Worm (Caenorhabditis elegans) whole organism, L2 larva: ENCODE measurements around the gene eif-2D.
A peak's percentile ranks its signal among the peaks of the same experiment; 100 is the strongest.

ENCODE experiments used
- C34F6.9 ChIP-seq: fragments of 150-350 bp; optimal IDR thresholded peaks from 2 replicates; lab custom pipeline; 2014; ENCODE audit warnings: missing biosample characterization, missing genetic modification characterization
- R02D3.7 ChIP-seq: fragments of 150-350 bp; optimal IDR thresholded peaks from 2 replicates; lab custom pipeline; 2014; ENCODE audit warnings: missing biosample characterization, missing genetic modification characterization
- Y55F3AM.14 ChIP-seq: fragments of 200-800 bp; sonication (Bioruptor generic); optimal IDR thresholded peaks from 2 replicates; lab custom pipeline; 2018; ENCODE audit warnings: mild to moderate bottlenecking, missing genetic modification characterization, missing compliant biosample characterization
- aly-2 ChIP-seq: fragments of 150-350 bp; optimal IDR thresholded peaks from 2 replicates; lab custom pipeline; 2014; ENCODE audit warnings: missing biosample characterization, missing genetic modification characterization
- ama-1 ChIP-seq: fragments of 150-350 bp; optimal IDR thresholded peaks from 2 replicates; lab custom pipeline; 2018; ENCODE audit warnings: inconsistent platforms
- blmp-1 ChIP-seq: sonication (generic microtip); optimal IDR thresholded peaks from 2 replicates; lab custom pipeline; 2017; ENCODE audit warnings: missing genetic modification characterization, mild to moderate bottlenecking, missing compliant biosample characterization, antibody characterized with exemption, moderate library complexity; ENCODE audit not compliant: insufficient read depth
- ceh-16 ChIP-seq: fragments of 150-350 bp; optimal IDR thresholded peaks from 2 replicates; lab custom pipeline; 2014; ENCODE audit warnings: missing biosample characterization, missing genetic modification characterization
- ceh-82 ChIP-seq: fragments of 150-350 bp; optimal IDR thresholded peaks from 2 replicates; lab custom pipeline; 2014; ENCODE audit warnings: missing biosample characterization, missing genetic modification characterization
- crh-2 ChIP-seq: sonication (generic microtip); optimal IDR thresholded peaks from 2 replicates; lab custom pipeline; 2017; ENCODE audit warnings: missing biosample characterization, missing genetic modification characterization
- dmd-4 ChIP-seq: sonication (generic microtip); optimal IDR thresholded peaks from 2 replicates; lab custom pipeline; 2017; ENCODE audit warnings: missing biosample characterization, missing genetic modification characterization
- egl-27 ChIP-seq: sonication (generic microtip); optimal IDR thresholded peaks from 3 replicates; lab custom pipeline; 2017; ENCODE audit warnings: missing biosample characterization, missing genetic modification reagents, missing genetic modification characterization
- elt-1 ChIP-seq: fragments of 150-350 bp; optimal IDR thresholded peaks from 2 replicates; lab custom pipeline; 2014; ENCODE audit warnings: missing biosample characterization, missing genetic modification characterization
- fos-1 ChIP-seq: fragments of 150-350 bp; optimal IDR thresholded peaks from 2 replicates; lab custom pipeline; 2014; ENCODE audit warnings: missing biosample characterization, missing genetic modification characterization
- gmeb-1 ChIP-seq: fragments of 150-350 bp; optimal IDR thresholded peaks from 2 replicates; lab custom pipeline; 2014; ENCODE audit warnings: missing biosample characterization, missing genetic modification characterization
- lin-11 ChIP-seq: fragments of 150-350 bp; sonication (generic microtip); optimal IDR thresholded peaks from 2 replicates; lab custom pipeline; 2014; ENCODE audit warnings: missing biosample characterization, missing genetic modification characterization, inconsistent platforms, mixed read lengths
- lin-13 ChIP-seq: fragments of 150-350 bp; optimal IDR thresholded peaks from 2 replicates; lab custom pipeline; 2014; ENCODE audit warnings: missing biosample characterization, missing genetic modification reagents, missing genetic modification characterization
- lin-39 ChIP-seq: fragments of 150-350 bp; optimal IDR thresholded peaks from 2 replicates; lab custom pipeline; 2014; ENCODE audit warnings: missing biosample characterization, missing genetic modification reagents, missing genetic modification characterization
- lsy-2 ChIP-seq, 2 experiments: fragments of 150-350 bp in 1 of 2; sonication (generic microtip) in 1 of 2; optimal IDR thresholded peaks; 2 replicates each; lab custom pipeline; 2014 to 2017; ENCODE audit warnings: missing biosample characterization in 2 of 2, missing genetic modification characterization in 2 of 2
- mab-5 ChIP-seq: fragments of 150-350 bp; optimal IDR thresholded peaks from 2 replicates; lab custom pipeline; 2014; ENCODE audit warnings: missing biosample characterization, missing genetic modification characterization
- mbf-1 ChIP-seq: sonication (generic microtip); optimal IDR thresholded peaks from 2 replicates; lab custom pipeline; 2017; ENCODE audit warnings: missing biosample characterization, missing genetic modification characterization
- mdl-1 ChIP-seq, 2 experiments: fragments of 150-350 bp in 1 of 2; sonication (generic microtip) in 1 of 2; optimal IDR thresholded peaks; 2 replicates each; lab custom pipeline; 2017; ENCODE audit warnings: missing biosample characterization in 2 of 2, missing genetic modification characterization in 2 of 2
- nhr-11 ChIP-seq: fragments of 150-350 bp; optimal IDR thresholded peaks from 2 replicates; lab custom pipeline; 2014; ENCODE audit warnings: missing biosample characterization, missing genetic modification characterization
- nhr-12 ChIP-seq: fragments of 150-350 bp; optimal IDR thresholded peaks from 2 replicates; lab custom pipeline; 2014; ENCODE audit warnings: missing biosample characterization, missing genetic modification characterization
- nhr-129 ChIP-seq: fragments of 150-350 bp; optimal IDR thresholded peaks from 2 replicates; lab custom pipeline; 2014; ENCODE audit warnings: missing biosample characterization, missing genetic modification characterization
- nhr-21 ChIP-seq: fragments of 150-350 bp; optimal IDR thresholded peaks from 2 replicates; lab custom pipeline; 2014; ENCODE audit warnings: missing biosample characterization, missing genetic modification characterization
- nhr-23 ChIP-seq: fragments of 150-350 bp; optimal IDR thresholded peaks from 2 replicates; lab custom pipeline; 2014; ENCODE audit warnings: missing biosample characterization, missing genetic modification reagents, missing genetic modification characterization
- nhr-25 ChIP-seq: fragments of 150-350 bp; sonication (generic microtip); optimal IDR thresholded peaks from 3 replicates; lab custom pipeline; 2014; ENCODE audit warnings: missing biosample characterization, missing genetic modification characterization
- nhr-77 ChIP-seq: fragments of 150-350 bp; optimal IDR thresholded peaks from 2 replicates; lab custom pipeline; 2014; ENCODE audit warnings: missing biosample characterization, missing genetic modification characterization
- peb-1 ChIP-seq: fragments of 150-350 bp; optimal IDR thresholded peaks from 2 replicates; lab custom pipeline; 2014; ENCODE audit warnings: missing biosample characterization, missing genetic modification characterization
- sem-4 ChIP-seq: fragments of 150-350 bp; optimal IDR thresholded peaks from 2 replicates; lab custom pipeline; 2014; ENCODE audit warnings: missing biosample characterization, missing genetic modification reagents, missing genetic modification characterization
- skn-1 ChIP-seq: sonication (generic microtip); optimal IDR thresholded peaks from 2 replicates; lab custom pipeline; 2017; ENCODE audit warnings: missing biosample characterization, missing genetic modification characterization
- sma-3 ChIP-seq: sonication (generic microtip); optimal IDR thresholded peaks from 2 replicates; lab custom pipeline; 2016; ENCODE audit warnings: missing genetic modification reagents, missing genetic modification characterization, missing compliant biosample characterization
- sma-9 ChIP-seq, 2 experiments: fragments of 150-350 bp in 1 of 2; sonication (generic microtip) in 1 of 2; optimal IDR thresholded peaks; 2 replicates each; lab custom pipeline; 2014 to 2016; ENCODE audit warnings: missing genetic modification characterization in 2 of 2, mild to moderate bottlenecking in 1 of 2, missing biosample characterization in 1 of 2, missing compliant biosample characterization in 1 of 2, missing genetic modification reagents in 1 of 2, moderate library complexity in 1 of 2
- snpc-4 ChIP-seq: fragments of 150-350 bp; optimal IDR thresholded peaks from 2 replicates; lab custom pipeline; 2014; ENCODE audit warnings: missing biosample characterization, missing genetic modification characterization
- unc-39 ChIP-seq: fragments of 150-350 bp; optimal IDR thresholded peaks from 2 replicates; lab custom pipeline; 2014; ENCODE audit warnings: missing biosample characterization, missing genetic modification characterization
- unc-55 ChIP-seq: fragments of 150-350 bp; sonication (generic microtip); optimal IDR thresholded peaks from 3 replicates; lab custom pipeline; 2014; ENCODE audit warnings: missing biosample characterization, missing genetic modification reagents, missing genetic modification characterization
- unc-62 ChIP-seq: fragments of 150-350 bp; optimal IDR thresholded peaks from 2 replicates; lab custom pipeline; 2014; ENCODE audit warnings: missing biosample characterization, missing genetic modification reagents, missing genetic modification characterization

The eif-2D gene

ce11 chrII:5702611-5703192 lies 11.2 kb downstream of the eif-2D start:
- TF ChIP-seq nhr-25 (tag; lab: Kevin White, UChicago) (peak; percentile 39), snpc-4 (tag; lab: Kevin White, UChicago) (no peak)

ce11 chrII:5704479-5704878 lies 13.0 kb downstream of the eif-2D start:
- TF ChIP-seq sem-4 (tag; lab: Kevin White, UChicago) (peak; percentile 34), skn-1 (no peak)

ce11 chrII:5707532-5707931 lies 16.0 kb downstream of the eif-2D start, which contains the start of gene osta-2:
Gene osta-2, plus strand, starts transcription at chrII:5707691.
- TF ChIP-seq sma-3 (GFP tag; lab: Kevin White, UChicago) = no peak
- no peak for TF ChIP-seq Y55F3AM.14 (GFP tag; lab: Kevin White, UChicago)
- no peak for TF ChIP-seq mab-5 (tag; lab: Kevin White, UChicago)
- TF ChIP-seq aly-2 (tag; lab: Kevin White, UChicago) = no peak
- TF ChIP-seq mbf-1 = no peak
- TF ChIP-seq ceh-82 = no peak
- TF ChIP-seq nhr-21 (tag; lab: Kevin White, UChicago) = no peak
- TF ChIP-seq ceh-16 (tag; lab: Kevin White, UChicago) = no peak
- TF ChIP-seq nhr-77 (tag; lab: Kevin White, UChicago) = no peak
- TF ChIP-seq mdl-1 (tag; optimal IDR thresholded peaks at IDR 0.05; lab: Kevin White, UChicago) = no peak
- no peak for TF ChIP-seq skn-1
- TF ChIP-seq nhr-11 = no peak
- no peak for TF ChIP-seq C34F6.9 (tag; lab: Kevin White, UChicago)

ce11 chrII:5708154-5708553 lies 16.6 kb downstream of the eif-2D start:
- no peak for TF ChIP-seq lin-13 (GFP tag; lab: Kevin White, UChicago)
- TF ChIP-seq egl-27 (tag; lab: Kevin White, UChicago) = no peak
- TF ChIP-seq ama-1 (lab: Kevin White, UChicago) = no peak
- TF ChIP-seq lin-39 (tag; lab: Kevin White, UChicago) = no peak
- TF ChIP-seq peb-1 (tag; lab: Kevin White, UChicago) = no peak
- no peak for TF ChIP-seq nhr-77 (tag; lab: Kevin White, UChicago)
- no peak for TF ChIP-seq nhr-12
- TF ChIP-seq nhr-21 (tag; lab: Kevin White, UChicago) = no peak
- TF ChIP-seq unc-39 (tag; lab: Kevin White, UChicago) = no peak
- TF ChIP-seq mbf-1 = no peak
- peak in 1 of 2 experiments; percentile 19 for TF ChIP-seq lsy-2 (tag; optimal IDR thresholded peaks at IDR 0.05; lab: Kevin White, UChicago)
- TF ChIP-seq dmd-4 (tag; lab: Kevin White, UChicago) = no peak
- TF ChIP-seq blmp-1 (tag; lab: Kevin White, UChicago) = no peak
- TF ChIP-seq sem-4 (tag; lab: Kevin White, UChicago) = peak; percentile 38
- TF ChIP-seq crh-2 (tag; lab: Kevin White, UChicago) = no peak
- no peak for TF ChIP-seq lin-11
- peak; percentile 28 for TF ChIP-seq unc-55 (GFP tag; lab: Kevin White, UChicago)
- no peak for TF ChIP-seq R02D3.7
- TF ChIP-seq C34F6.9 (tag; lab: Kevin White, UChicago) = peak; percentile 28
- no peak for TF ChIP-seq nhr-23
- TF ChIP-seq unc-62 (GFP tag; lab: Kevin White, UChicago) = no peak
- no peak for TF ChIP-seq sma-9 (GFP tag; optimal IDR thresholded peaks at IDR 0.05; lab: Kevin White, UChicago)
- no peak for TF ChIP-seq sma-9 (tag; optimal IDR thresholded peaks at IDR 0.05; lab: Kevin White, UChicago)
- no peak for TF ChIP-seq ceh-82
- no peak for TF ChIP-seq nhr-129 (tag; lab: Kevin White, UChicago)
- TF ChIP-seq Y55F3AM.14 (GFP tag; lab: Kevin White, UChicago) = no peak
- TF ChIP-seq, all 48 proteins: peak for 4

- TF ChIP-seq sma-3 (GFP tag; lab: Kevin White, UChicago) (no peak), elt-1 (tag; lab: Kevin White, UChicago) (no peak), unc-55 (GFP tag; lab: Kevin White, UChicago) (no peak), gmeb-1 (tag; lab: Kevin White, UChicago) (no peak), R02D3.7 (no peak), nhr-23 (no peak), fos-1 (no peak)
These were observed 19.3 kb downstream of the eif-2D start for ce11 chrII:5710835-5711234.
